Worm (Caenorhabditis elegans) whole organism, midembryonic: ENCODE measurements around the gene Y58A7A.5.
"Not testable (repeated sequence)": the region's sequence is repeated elsewhere in the genome, so short reads cannot be mapped to it uniquely, and the experiment has no call there.

ENCODE experiments used
- T22C8.4 ChIP-seq: fragments of 200-800 bp; sonication (Bioruptor generic); IDR thresholded peaks from 2 replicates; pipeline ENCODE4 v1.3.6; 2022; ENCODE audit warnings: missing genetic modification characterization, missing compliant biosample characterization
- cog-1 ChIP-seq: sonication (generic microtip); optimal IDR thresholded peaks from 2 replicates; lab custom pipeline; 2016; ENCODE audit warnings: missing genetic modification characterization, missing compliant biosample characterization
- flt-1 ChIP-seq: fragments of 200-800 bp; sonication (Bioruptor generic); IDR thresholded peaks from 2 replicates; pipeline ENCODE4 v1.3.6; 2022; ENCODE audit warnings: missing genetic modification characterization, missing compliant biosample characterization
- klf-2 ChIP-seq: fragments of 200-800 bp; sonication (Bioruptor generic); conservative IDR thresholded peaks from 2 replicates; pipeline ENCODE4 v1.3.6; 2022; ENCODE audit warnings: missing genetic modification reagents, missing genetic modification characterization, missing compliant biosample characterization
- ref-1 ChIP-seq: fragments of 200-800 bp; sonication (Bioruptor generic); conservative IDR thresholded peaks from 2 replicates; pipeline ENCODE4 v1.3.6; 2022; ENCODE audit warnings: missing genetic modification reagents, missing genetic modification characterization, missing compliant biosample characterization
- ztf-23 ChIP-seq: fragments of 200-800 bp; sonication (Bioruptor generic); IDR thresholded peaks from 2 replicates; pipeline ENCODE4 v1.3.6; 2022; ENCODE audit warnings: missing genetic modification reagents, missing genetic modification characterization, missing compliant biosample characterization
- ztf-29 ChIP-seq: fragments of 200-800 bp; sonication (Bioruptor generic); IDR thresholded peaks from 2 replicates; pipeline ENCODE4 v1.3.6; 2022; ENCODE audit warnings: missing genetic modification reagents, missing genetic modification characterization, missing compliant biosample characterization

DNA sequence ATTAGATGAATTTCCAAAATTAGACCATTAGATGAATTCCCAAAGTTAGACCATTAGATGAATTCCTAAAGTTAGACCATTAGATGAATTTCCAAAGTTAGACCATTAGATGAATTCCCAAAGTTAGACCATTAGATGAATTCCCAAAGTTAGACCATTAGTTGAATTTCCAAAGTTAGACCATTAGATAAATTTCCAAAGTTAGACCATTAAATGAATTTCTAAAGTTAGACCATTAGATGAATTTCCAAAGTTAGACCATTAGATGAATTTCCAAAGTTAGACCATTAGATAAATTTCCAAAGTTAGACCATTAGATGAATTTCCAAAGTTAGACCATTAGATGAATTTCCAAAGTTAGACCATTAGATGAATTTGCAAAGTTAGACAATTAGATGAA, 11.4 kb downstream of the Y58A7A.5 start:
- TF ChIP-seq ztf-23 (GFP tag; lab: Robert Waterston, UW) (peak; percentile 95), flt-1 (GFP tag; lab: Robert Waterston, UW) (peak; percentile 68; the same call in 1 of the 2 replicates), ref-1 (GFP tag; lab: Robert Waterston, UW) (peak; percentile 90), klf-2 (GFP tag; lab: Robert Waterston, UW) (peak; percentile 89)
- not testable (repeated sequence) for TF ChIP-seq ztf-29 (GFP tag; lab: Robert Waterston, UW); T22C8.4 (GFP tag; lab: Robert Waterston, UW); cog-1 (tag; lab: Kevin White, UChicago)
